Fruit fly (Drosophila melanogaster) whole organism: ENCODE measurements around the gene Ugt49B2.

Experiments
- CG8478 ChIP-seq: fragments of >200 bp; optimal IDR thresholded peaks from 2 replicates; lab custom pipeline; 2018; ENCODE audit warnings: inconsistent platforms
- Dll ChIP-seq: fragments of >200 bp; optimal IDR thresholded peaks from 2 replicates; lab custom pipeline; 2017
- pan ChIP-seq: fragments of >200 bp; optimal IDR thresholded peaks from 2 replicates; lab custom pipeline; 2017
- psq ChIP-seq: fragments of >200 bp; optimal IDR thresholded peaks from 2 replicates; lab custom pipeline; 2017
- usp ChIP-seq: fragments of >200 bp; optimal IDR thresholded peaks from 2 replicates; lab custom pipeline; 2017; ENCODE audit warnings: missing biosample characterization, missing genetic modification characterization, mixed read lengths

- TF ChIP-seq Dll (lab: Kevin White, UChicago) (no peak), CG8478 (lab: Kevin White, UChicago) (no peak), psq (lab: Kevin White, UChicago) (no peak), pan (lab: Kevin White, UChicago) (no peak), usp (GFP tag; lab: Kevin White, UChicago) (no peak)
Observed at dm6 chr3R:21387356-21387980, 12.1 kb downstream of the Ugt49B2 start.
